Fruit fly (Drosophila melanogaster): ENCODE measurements around the gene daed.

Gene daed

DNA sequence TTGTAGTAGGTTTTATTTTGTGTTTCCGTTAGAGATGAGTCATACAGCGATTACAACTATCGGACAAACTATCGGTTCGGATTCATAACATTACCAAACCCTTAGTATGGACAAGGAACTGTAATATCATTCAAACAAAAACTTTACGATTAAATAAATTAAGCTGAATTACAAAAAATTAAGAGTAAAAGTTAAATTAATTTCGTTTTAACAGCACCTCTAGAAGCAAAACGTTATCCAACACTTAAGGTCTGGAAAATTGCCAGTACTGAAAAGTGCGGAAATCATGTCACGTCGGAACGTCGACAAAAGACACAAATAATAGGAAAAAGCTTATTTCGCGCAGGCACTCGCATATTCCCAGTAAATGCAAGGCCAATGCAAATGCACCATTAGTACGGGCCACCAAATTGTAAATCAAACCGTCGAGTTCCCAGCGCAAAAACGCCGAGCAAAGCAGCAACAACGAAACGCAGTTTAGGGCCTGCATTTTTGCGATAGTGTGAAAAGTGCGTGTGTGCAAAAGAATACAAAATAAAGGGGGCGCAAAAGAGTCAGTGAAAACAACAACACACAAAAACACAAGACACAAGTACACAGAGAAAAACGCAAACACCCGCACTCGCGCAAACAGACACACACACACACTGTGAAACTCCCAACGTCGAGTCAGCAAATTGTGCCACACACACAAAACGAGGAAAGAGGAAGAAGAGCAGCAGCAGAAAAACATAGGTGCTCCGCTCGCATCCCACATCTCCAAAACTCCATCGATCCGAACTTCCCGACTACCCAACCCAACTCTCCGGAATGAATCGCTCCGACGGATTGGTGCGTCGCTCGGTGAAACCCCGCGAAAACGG lies 10.4 kb upstream of the daed start, which contains the start of the genes CG15387 and sau (continued):
- TF ChIP-seq CG30431 (GFP tag; optimal IDR thresholded peaks at IDR 0.05) (peak; percentile 50), Bdp1 (GFP tag; optimal IDR thresholded peaks at IDR 0.05) (peak; percentile 75), Awh (GFP tag; IDR thresholded peaks at IDR 0.05) (peak; percentile 65), Deaf1 (tag; optimal IDR thresholded peaks at IDR 0.05) (peak; percentile 59), kni (GFP tag; optimal IDR thresholded peaks at IDR 0.05) (peak; percentile 61), grau (tag; optimal IDR thresholded peaks at IDR 0.05) (peak; percentile 86), sens-2 (GFP tag; IDR thresholded peaks at IDR 0.05) (no peak), CG11093 (GFP tag; IDR thresholded peaks at IDR 0.05) (peak; percentile 72), Xbp1 (GFP tag; optimal IDR thresholded peaks at IDR 0.05) (peak; percentile 91), CG11723 (GFP tag; optimal IDR thresholded peaks at IDR 0.05) (peak; percentile 73), klu (GFP tag; IDR thresholded peaks at IDR 0.05) (peak; percentile 67), fru (optimal IDR thresholded peaks at IDR 0.05) (no peak), CG33557 (GFP tag; optimal IDR thresholded peaks at IDR 0.05) (peak; percentile 87), CG9727 (GFP tag; optimal IDR thresholded peaks at IDR 0.05) (peak; percentile 91), bigmax (GFP tag; optimal IDR thresholded peaks at IDR 0.05) (no peak), CG6254 (GFP tag; optimal IDR thresholded peaks at IDR 0.05) (no peak), bowl (GFP tag; IDR thresholded peaks at IDR 0.05) (no peak), otp (GFP tag; IDR thresholded peaks at IDR 0.05) (peak; percentile 78), CG9876 (GFP tag; optimal IDR thresholded peaks at IDR 0.05) (peak; percentile 78), CG13296 (GFP tag; optimal IDR thresholded peaks at IDR 0.05) (peak; percentile 84), CG1832 (GFP tag; optimal IDR thresholded peaks at IDR 0.05) (no peak), gce (GFP tag; IDR thresholded peaks at IDR 0.05) (peak; percentile 48; the same call in 1 of the 3 replicates), CG8359 (GFP tag; optimal IDR thresholded peaks at IDR 0.05; ENCODE audit: borderline replicate concordance) (peak; percentile 41), CG8281 (tag; optimal IDR thresholded peaks at IDR 0.05) (peak; percentile 50), Trl (optimal IDR thresholded peaks at IDR 0.05) (no peak), Trl (GFP tag; optimal IDR thresholded peaks at IDR 0.05) (peak; percentile 96), HmgZ (tag; optimal IDR thresholded peaks at IDR 0.05) (peak; percentile 93), Ssrp (tag; optimal IDR thresholded peaks at IDR 0.05) (peak; percentile 81), Sin3A (optimal IDR thresholded peaks at IDR 0.05) (peak; percentile 60), Ets65A (GFP tag) (peak; percentile 99), Tbp (GFP tag; optimal IDR thresholded peaks at IDR 0.05) (no peak), Fer3 (tag; optimal IDR thresholded peaks at IDR 0.05) (peak; percentile 86), aop (GFP tag; IDR thresholded peaks at IDR 0.05) (peak; percentile 61; the same call in 1 of the 2 replicates), CG6813 (GFP tag; optimal IDR thresholded peaks at IDR 0.05) (peak; percentile 58), Hey (tag; optimal IDR thresholded peaks at IDR 0.05) (peak; percentile 33), Rfx (GFP tag; IDR thresholded peaks at IDR 0.05) (peak; percentile 89), CG17568 (GFP tag; optimal IDR thresholded peaks at IDR 0.05) (peak; percentile 76), E2f2 (GFP tag; IDR thresholded peaks at IDR 0.05) (peak; percentile 65), ase (GFP tag; IDR thresholded peaks at IDR 0.05) (peak; percentile 68; the same call in 2 of the 3 replicates), CG8089 (GFP tag; optimal IDR thresholded peaks at IDR 0.05) (peak; percentile 83), CG1647 (GFP tag; optimal IDR thresholded peaks at IDR 0.05) (peak; percentile 72), bab2 (GFP tag; optimal IDR thresholded peaks at IDR 0.05) (peak; percentile 92), CG13287 (GFP tag; IDR thresholded peaks at IDR 0.05; ENCODE audit: partially characterized antibody) (peak; percentile 95), CG32767 (GFP tag; IDR thresholded peaks at IDR 0.05) (peak; percentile 85), dysf (GFP tag; IDR thresholded peaks at IDR 0.05) (peak; percentile 83), Poxn (GFP tag; IDR thresholded peaks at IDR 0.05) (peak; percentile 41; the same call in 1 of the 2 replicates), CG14050 (GFP tag; IDR thresholded peaks at IDR 0.05) (peak; percentile 71), Dbx (GFP tag; IDR thresholded peaks at IDR 0.05) (peak; percentile 84), CG8478 (optimal IDR thresholded peaks at IDR 0.05) (no peak), NFAT (GFP tag; IDR thresholded peaks at IDR 0.05) (no peak; the same call in none of the 2 replicates), CG4854 (GFP tag; optimal IDR thresholded peaks at IDR 0.05) (peak; percentile 88)
